Fruit fly (Drosophila melanogaster): Measurements from ENCODE around the gene NimC2.
A peak's percentile ranks its signal among the peaks of the same experiment; 100 is the strongest.

The NimC2 gene

dm6 chr2L:14012304-14013054, 32.6 kb downstream of the NimC2 start, which contains the start of gene bgm:
Gene bgm, plus strand, starts transcription at chr2L:14013004.
- TF ChIP-seq CG12768 (GFP tag; optimal IDR thresholded peaks at IDR 0.05) = no peak
- no peak for TF ChIP-seq ovo (GFP tag; optimal IDR thresholded peaks at IDR 0.05)
- no peak for TF ChIP-seq Hr96 (GFP tag; optimal IDR thresholded peaks at IDR 0.05)
- no peak for TF ChIP-seq CG7101 (tag; optimal IDR thresholded peaks at IDR 0.05)
- TF ChIP-seq CG14711 (tag; optimal IDR thresholded peaks at IDR 0.05) = no peak
- no peak for TF ChIP-seq kay (GFP tag; ENCODE audit: borderline replicate concordance)
- no peak for TF ChIP-seq Mnt (GFP tag; optimal IDR thresholded peaks at IDR 0.05)
- TF ChIP-seq CG11617 (GFP tag; optimal IDR thresholded peaks at IDR 0.05) = no peak
- no peak for TF ChIP-seq CG5204 (GFP tag; optimal IDR thresholded peaks at IDR 0.05)
- no peak for TF ChIP-seq cnc (optimal IDR thresholded peaks at IDR 0.05)
- TF ChIP-seq CG7045 (GFP tag; optimal IDR thresholded peaks at IDR 0.05) = no peak
- no peak for TF ChIP-seq Clk (GFP tag; optimal IDR thresholded peaks at IDR 0.05)
- no peak for TF ChIP-seq Crg-1 (GFP tag; optimal IDR thresholded peaks at IDR 0.05)
- TF ChIP-seq tj (GFP tag; optimal IDR thresholded peaks at IDR 0.05) = no peak
- no peak for TF ChIP-seq pad (GFP tag; optimal IDR thresholded peaks at IDR 0.05)
- no peak for TF ChIP-seq cic (GFP tag; optimal IDR thresholded peaks at IDR 0.05)
- no peak for TF ChIP-seq bab1 (GFP tag; optimal IDR thresholded peaks at IDR 0.05)

DNA sequence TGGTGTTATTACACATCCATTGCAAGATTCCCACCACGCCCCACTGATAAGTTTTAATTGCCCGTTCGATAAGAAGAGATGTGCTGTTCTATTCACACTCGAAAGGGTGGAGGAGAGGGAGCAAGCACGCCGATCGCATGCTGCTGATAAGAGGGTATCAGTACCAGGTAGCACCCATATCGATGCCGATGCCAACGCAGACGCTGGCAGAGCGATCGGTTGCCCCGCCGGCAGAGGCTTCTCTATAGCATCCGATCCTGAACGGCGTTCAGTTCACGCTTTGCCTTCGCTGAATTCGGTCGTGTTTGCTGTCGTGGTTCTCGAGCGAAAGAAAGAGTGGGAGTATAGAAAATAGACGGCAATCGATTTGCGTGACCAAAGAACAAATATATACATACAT, 33.6 kb downstream of the NimC2 start:
- TF ChIP-seq tj (GFP tag; optimal IDR thresholded peaks at IDR 0.05) (no peak), CG7101 (tag; optimal IDR thresholded peaks at IDR 0.05) (no peak), Hr96 (GFP tag; optimal IDR thresholded peaks at IDR 0.05) (no peak), Clk (GFP tag; optimal IDR thresholded peaks at IDR 0.05) (no peak), CG7045 (GFP tag; optimal IDR thresholded peaks at IDR 0.05) (no peak), kay (GFP tag; ENCODE audit: borderline replicate concordance) (no peak), CG11617 (GFP tag; optimal IDR thresholded peaks at IDR 0.05) (no peak), CG1620 (GFP tag; optimal IDR thresholded peaks at IDR 0.05) (no peak), ovo (GFP tag; optimal IDR thresholded peaks at IDR 0.05) (no peak), cic (GFP tag; optimal IDR thresholded peaks at IDR 0.05) (peak; percentile 78), cnc (optimal IDR thresholded peaks at IDR 0.05) (no peak), CG14711 (tag; optimal IDR thresholded peaks at IDR 0.05) (no peak), toe (GFP tag; optimal IDR thresholded peaks at IDR 0.05) (no peak), pad (GFP tag; optimal IDR thresholded peaks at IDR 0.05) (peak; percentile 15), CG33017 (tag; optimal IDR thresholded peaks at IDR 0.05) (no peak), Mnt (GFP tag; optimal IDR thresholded peaks at IDR 0.05) (peak; percentile 44), bab1 (GFP tag; optimal IDR thresholded peaks at IDR 0.05) (no peak), CG12768 (GFP tag; optimal IDR thresholded peaks at IDR 0.05) (no peak), CG5204 (GFP tag; optimal IDR thresholded peaks at IDR 0.05) (no peak), Crg-1 (GFP tag; optimal IDR thresholded peaks at IDR 0.05) (no peak)

DNA sequence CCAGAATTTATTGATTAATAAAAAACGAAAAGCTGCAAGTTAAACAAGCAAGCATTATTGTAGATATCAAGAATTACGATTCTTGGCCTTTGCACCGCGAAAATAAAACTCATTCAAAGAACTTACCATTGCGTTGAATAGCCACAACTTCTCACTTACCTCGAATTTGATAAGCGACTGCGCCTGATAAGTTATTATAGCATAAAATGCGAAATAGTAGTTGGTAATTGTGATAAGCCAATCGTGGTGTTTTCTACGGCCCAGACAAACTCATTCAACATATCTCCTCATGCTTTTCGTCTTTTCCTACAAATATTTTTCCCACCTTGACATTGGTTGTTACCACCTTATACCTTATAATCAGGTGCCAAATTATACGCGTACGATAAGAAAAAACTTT, 35.2 kb downstream of the NimC2 start:
- no peak for TF ChIP-seq CG33017 (tag; optimal IDR thresholded peaks at IDR 0.05)
- TF ChIP-seq Mnt (GFP tag; optimal IDR thresholded peaks at IDR 0.05) = no peak
- no peak for TF ChIP-seq bab1 (GFP tag; optimal IDR thresholded peaks at IDR 0.05)

- TF ChIP-seq kay (GFP tag; ENCODE audit: borderline replicate concordance) (no peak), tj (GFP tag; optimal IDR thresholded peaks at IDR 0.05) (no peak), CG5204 (GFP tag; optimal IDR thresholded peaks at IDR 0.05) (no peak), pad (GFP tag; optimal IDR thresholded peaks at IDR 0.05) (no peak), Clk (GFP tag; optimal IDR thresholded peaks at IDR 0.05) (no peak), CG11617 (GFP tag; optimal IDR thresholded peaks at IDR 0.05) (no peak), Hr96 (GFP tag; optimal IDR thresholded peaks at IDR 0.05) (no peak)
Observed at dm6 chr2L:14019654-14020053, 39.7 kb downstream of the NimC2 start.

DNA sequence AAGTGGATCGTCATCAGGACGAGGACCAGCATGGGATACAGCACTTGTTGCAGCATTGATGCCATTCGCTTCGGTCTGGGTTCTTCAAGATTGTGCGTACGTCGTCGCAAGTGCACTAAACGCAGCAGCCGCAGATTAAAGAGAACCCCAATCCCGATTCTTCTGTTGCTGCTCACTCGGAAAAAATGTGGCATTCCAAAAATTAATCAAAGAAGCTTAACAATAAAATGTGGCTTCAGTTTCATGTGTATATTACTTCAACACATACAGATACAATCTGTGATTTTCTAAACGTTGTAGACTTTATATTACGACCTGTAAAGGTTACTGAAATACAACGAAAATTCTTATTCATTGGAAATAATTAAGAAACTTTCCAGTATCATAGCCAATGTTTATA, 40.2 kb downstream of the NimC2 start, which contains the start of gene NimC3:
Gene NimC3 (minus strand): TSS at position 101 of the 400 bp plus-strand sequence.
- no peak for TF ChIP-seq tj (GFP tag; optimal IDR thresholded peaks at IDR 0.05)
- no peak for TF ChIP-seq cnc (optimal IDR thresholded peaks at IDR 0.05)
- no peak for TF ChIP-seq toe (GFP tag; optimal IDR thresholded peaks at IDR 0.05)
- no peak for TF ChIP-seq Clk (GFP tag; optimal IDR thresholded peaks at IDR 0.05)
- TF ChIP-seq kay (GFP tag; ENCODE audit: borderline replicate concordance) = no peak

DNA sequence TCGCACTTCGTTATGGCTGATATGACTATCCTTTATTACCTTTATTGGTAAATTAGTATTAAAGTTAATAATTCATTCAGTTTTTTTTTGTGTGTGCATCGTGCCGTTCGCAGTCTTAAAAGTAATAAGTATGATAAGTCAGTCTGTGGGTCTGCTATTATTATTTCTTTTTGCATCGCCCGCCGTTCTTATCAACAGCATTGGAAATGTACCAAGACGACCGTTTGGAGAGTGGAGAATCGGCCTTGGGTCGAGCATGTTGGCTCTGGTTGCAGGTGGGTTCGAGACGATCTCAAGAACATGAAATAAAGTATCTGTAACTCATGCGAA, 40.6 kb downstream of the NimC2 start:
- TF ChIP-seq Hr96 (GFP tag; optimal IDR thresholded peaks at IDR 0.05) = no peak
- TF ChIP-seq kay (GFP tag; ENCODE audit: borderline replicate concordance) = peak; percentile 89
- peak; percentile 33 for TF ChIP-seq pad (GFP tag; optimal IDR thresholded peaks at IDR 0.05)

- TF ChIP-seq Clk (GFP tag; optimal IDR thresholded peaks at IDR 0.05) = no peak
- no peak for TF ChIP-seq CG11617 (GFP tag; optimal IDR thresholded peaks at IDR 0.05)
- TF ChIP-seq cic (GFP tag; optimal IDR thresholded peaks at IDR 0.05) = no peak
- TF ChIP-seq CG1620 (GFP tag; optimal IDR thresholded peaks at IDR 0.05) = no peak
- no peak for TF ChIP-seq ovo (GFP tag; optimal IDR thresholded peaks at IDR 0.05)
- no peak for TF ChIP-seq Crg-1 (GFP tag; optimal IDR thresholded peaks at IDR 0.05)
- TF ChIP-seq CG7101 (tag; optimal IDR thresholded peaks at IDR 0.05) = peak; percentile 5
- peak; percentile 62 for TF ChIP-seq kay (GFP tag; ENCODE audit: borderline replicate concordance)
- no peak for TF ChIP-seq CG14711 (tag; optimal IDR thresholded peaks at IDR 0.05)
- TF ChIP-seq CG33017 (tag; optimal IDR thresholded peaks at IDR 0.05) = no peak
Observed at dm6 chr2L:14020875-14021643, 41.1 kb downstream of the NimC2 start.

Measured in whole organism, adult.